Worm (Caenorhabditis elegans) whole organism, L4 larva: ENCODE results near the gene C32H11.3.
A peak's percentile ranks its signal among the peaks of the same experiment; 100 is the strongest.

Experiments used
- D1046.2 ChIP-seq: fragments of 200-800 bp; sonication (Bioruptor generic); IDR thresholded peaks from 2 replicates; pipeline ENCODE4 v1.3.6; 2022; ENCODE audit warnings: missing genetic modification characterization, missing compliant biosample characterization
- F44E2.7 ChIP-seq: fragments of 200-800 bp; sonication (Bioruptor generic); IDR thresholded peaks from 2 replicates; pipeline ENCODE4 v2.1.2; 2022; ENCODE audit warnings: missing genetic modification characterization, missing compliant biosample characterization
- T26A8.4 ChIP-seq: fragments of 200-800 bp; sonication (Bioruptor generic); IDR thresholded peaks from 2 replicates; pipeline ENCODE4 v1.3.6; 2022; ENCODE audit warnings: missing genetic modification characterization, missing compliant biosample characterization
- Y105C5A.15 ChIP-seq: fragments of 200-800 bp; sonication (Bioruptor generic); IDR thresholded peaks from 2 replicates; pipeline ENCODE4 v1.3.6; 2022; ENCODE audit warnings: missing genetic modification characterization, missing compliant biosample characterization
- ZK546.5 ChIP-seq, 2 experiments: sonication (generic microtip); optimal IDR thresholded peaks; 2 replicates each; lab custom pipeline; 2017; ENCODE audit warnings: missing biosample characterization in 2 of 2, missing genetic modification characterization in 2 of 2
- aha-1 ChIP-seq: fragments of 150-350 bp; peaks from one replicate; lab custom pipeline; 2014; ENCODE audit warnings: missing biosample characterization, missing genetic modification characterization
- ceh-62 ChIP-seq: sonication (generic microtip); optimal IDR thresholded peaks from 2 replicates; lab custom pipeline; 2017; ENCODE audit warnings: missing biosample characterization, missing genetic modification characterization
- daf-16 ChIP-seq, 3 experiments: sonication (generic microtip); optimal IDR thresholded peaks; 2 replicates each; lab custom pipeline; 2016 to 2017; ENCODE audit warnings: missing genetic modification characterization in 3 of 3, missing genetic modification reagents in 3 of 3, mild to moderate bottlenecking in 2 of 3, missing compliant biosample characterization in 2 of 3, missing biosample characterization in 1 of 3, moderate library complexity in 1 of 3
- dmd-6 ChIP-seq: fragments of 200-800 bp; sonication (Bioruptor generic); IDR thresholded peaks from 2 replicates; pipeline ENCODE4 v1.3.6; 2022; ENCODE audit warnings: missing genetic modification reagents, missing genetic modification characterization, missing compliant biosample characterization
- duxl-1 ChIP-seq: sonication (generic microtip); optimal IDR thresholded peaks from 2 replicates; lab custom pipeline; 2016; ENCODE audit warnings: mild to moderate bottlenecking, missing genetic modification characterization, moderate library complexity, missing compliant biosample characterization; ENCODE audit not compliant: poor library complexity
- dve-1 ChIP-seq: sonication (generic microtip); optimal IDR thresholded peaks from 2 replicates; lab custom pipeline; 2017; ENCODE audit warnings: antibody characterized with exemption, mild to moderate bottlenecking, missing genetic modification characterization, missing compliant biosample characterization; ENCODE audit not compliant: insufficient read depth
- fkh-10 ChIP-seq: fragments of 150-350 bp; optimal IDR thresholded peaks from 2 replicates; lab custom pipeline; 2014; ENCODE audit warnings: missing biosample characterization, missing genetic modification reagents, missing genetic modification characterization
- hlh-11 ChIP-seq: fragments of 200-800 bp; sonication (Bioruptor generic); optimal IDR thresholded peaks from 2 replicates; lab custom pipeline; 2018; ENCODE audit warnings: mild to moderate bottlenecking, missing genetic modification characterization, missing compliant biosample characterization
- hlh-30 ChIP-seq: sonication (generic microtip); optimal IDR thresholded peaks from 2 replicates; lab custom pipeline; 2017; ENCODE audit warnings: antibody characterized with exemption, mild to moderate bottlenecking, missing genetic modification characterization, missing compliant biosample characterization; ENCODE audit not compliant: insufficient read depth
- jun-1 ChIP-seq: fragments of 150-350 bp; optimal IDR thresholded peaks from 2 replicates; lab custom pipeline; 2014; ENCODE audit warnings: missing biosample characterization, missing genetic modification reagents, missing genetic modification characterization
- lim-7 ChIP-seq: fragments of 200-800 bp; sonication (Bioruptor generic); IDR thresholded peaks from 2 replicates; pipeline ENCODE4 v1.3.6; 2022; ENCODE audit warnings: missing genetic modification characterization, missing compliant biosample characterization
- lin-1 ChIP-seq: fragments of 200-800 bp; sonication (Bioruptor generic); IDR thresholded peaks from 2 replicates; pipeline ENCODE4 v1.3.6; 2022; ENCODE audit warnings: missing genetic modification reagents, missing genetic modification characterization, missing compliant biosample characterization
- lin-15B ChIP-seq: fragments of 150-350 bp; sonication (generic microtip); optimal IDR thresholded peaks from 3 replicates; lab custom pipeline; 2014; ENCODE audit warnings: missing biosample characterization, missing genetic modification characterization
- lin-29 ChIP-seq: fragments of 200-800 bp; sonication (Bioruptor generic); IDR thresholded peaks from 2 replicates; pipeline ENCODE4 v1.3.6; 2022; ENCODE audit warnings: missing genetic modification reagents, missing genetic modification characterization, missing compliant biosample characterization
- lsy-2 ChIP-seq, 2 experiments: fragments of 150-350 bp in 1 of 2; sonication (generic microtip) in 1 of 2; optimal IDR thresholded peaks; 2 replicates each; lab custom pipeline; 2014 to 2017; ENCODE audit warnings: missing biosample characterization in 2 of 2, missing genetic modification characterization in 2 of 2
- madf-9 ChIP-seq: fragments of 200-800 bp; sonication (Bioruptor generic); conservative IDR thresholded peaks from 2 replicates; pipeline ENCODE4 v1.3.6; 2022; ENCODE audit warnings: missing genetic modification reagents, missing genetic modification characterization, missing compliant biosample characterization
- mes-2 ChIP-seq: sonication (generic microtip); optimal IDR thresholded peaks from 2 replicates; lab custom pipeline; 2016; ENCODE audit warnings: missing genotype, mild to moderate bottlenecking, missing genetic modification characterization, missing compliant biosample characterization; ENCODE audit not compliant: poor library complexity, severe bottlenecking
- mxl-3 ChIP-seq: fragments of 200-800 bp; sonication (Bioruptor generic); optimal IDR thresholded peaks from 2 replicates; lab custom pipeline; 2018; ENCODE audit warnings: mild to moderate bottlenecking, missing genetic modification characterization, missing compliant biosample characterization
- nhr-102 ChIP-seq: sonication (generic microtip); optimal IDR thresholded peaks from 2 replicates; lab custom pipeline; 2016; ENCODE audit warnings: mild to moderate bottlenecking, missing genetic modification characterization, moderate library complexity, missing compliant biosample characterization
- nhr-25 ChIP-seq: sonication (generic microtip); optimal IDR thresholded peaks from 2 replicates; lab custom pipeline; 2017; ENCODE audit warnings: missing genetic modification characterization, mild to moderate bottlenecking, missing compliant biosample characterization, antibody characterized with exemption, moderate library complexity, borderline replicate concordance; ENCODE audit not compliant: insufficient read depth
- nhr-28 ChIP-seq: fragments of 150-350 bp; optimal IDR thresholded peaks from 2 replicates; lab custom pipeline; 2014; ENCODE audit warnings: missing biosample characterization, missing genetic modification characterization
- nhr-48 ChIP-seq: sonication (generic microtip); optimal IDR thresholded peaks from 2 replicates; lab custom pipeline; 2016; ENCODE audit warnings: mild to moderate bottlenecking, missing genetic modification characterization, missing compliant biosample characterization
- nhr-77 ChIP-seq: fragments of 150-350 bp; optimal IDR thresholded peaks from 2 replicates; lab custom pipeline; 2014; ENCODE audit warnings: missing biosample characterization, missing genetic modification characterization
- php-3 ChIP-seq: fragments of 200-800 bp; sonication (Bioruptor generic); IDR thresholded peaks from 2 replicates; pipeline ENCODE4 v1.3.6; 2022; ENCODE audit warnings: missing genetic modification reagents, missing genetic modification characterization, missing compliant biosample characterization
- pqm-1 ChIP-seq: sonication (generic microtip); optimal IDR thresholded peaks from 2 replicates; lab custom pipeline; 2017; ENCODE audit warnings: missing biosample characterization, missing genetic modification characterization
- snpc-1.2 ChIP-seq: fragments of 200-800 bp; sonication (Bioruptor generic); IDR thresholded peaks from 2 replicates; pipeline ENCODE4 v1.3.6; 2022; ENCODE audit warnings: missing genetic modification reagents, missing genetic modification characterization, missing compliant biosample characterization
- spr-3 ChIP-seq: fragments of 200-800 bp; sonication (Bioruptor generic); optimal IDR thresholded peaks from 2 replicates; lab custom pipeline; 2018; ENCODE audit warnings: mild to moderate bottlenecking, missing genetic modification characterization, missing compliant biosample characterization
- unc-62 ChIP-seq, 3 experiments: fragments of 150-350 bp in 1 of 3; sonication (generic microtip); optimal IDR thresholded peaks in 2 of 3; peaks in 1 of 3; 1 replicate in 1 of 3; 2 replicates in 2 of 3; lab custom pipeline; 2014 to 2017; ENCODE audit warnings: missing biosample characterization in 3 of 3, missing genetic modification characterization in 3 of 3, missing genetic modification reagents in 3 of 3, missing genotype in 1 of 3
- vab-7 ChIP-seq: fragments of 200-800 bp; sonication (Bioruptor generic); IDR thresholded peaks from 2 replicates; pipeline ENCODE4 v1.3.6; 2022; ENCODE audit warnings: missing genetic modification reagents, missing genetic modification characterization, missing compliant biosample characterization
- zfp-2 ChIP-seq: sonication (generic microtip); optimal IDR thresholded peaks from 2 replicates; lab custom pipeline; 2016; ENCODE audit warnings: mild to moderate bottlenecking, missing genetic modification characterization, missing compliant biosample characterization

The C32H11.3 gene

DNA sequence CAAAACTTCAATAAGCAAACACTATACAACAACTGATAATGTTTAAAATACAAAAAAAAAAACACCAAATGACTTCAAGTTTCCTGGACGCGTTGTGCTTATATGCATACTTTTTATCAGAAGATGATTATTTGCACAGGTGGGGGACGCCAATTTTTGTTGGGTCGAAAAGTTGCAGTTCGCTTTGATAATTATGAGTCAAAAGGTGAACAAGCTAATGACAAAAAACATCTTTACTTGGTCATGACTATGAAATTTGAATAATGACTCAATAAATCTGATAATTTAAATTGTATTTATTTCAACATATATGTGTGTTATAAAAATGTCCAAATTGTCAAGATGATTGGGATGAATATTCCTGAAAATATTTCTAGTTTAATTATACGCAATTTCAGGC is 35.2 kb upstream of the C32H11.3 start, which contains the start of gene ZK896.4:
Gene ZK896.4 (minus strand): TSS at position 101 of the 400 bp plus-strand sequence.
- no peak for TF ChIP-seq mxl-3 (GFP tag; lab: Kevin White, UChicago)
- TF ChIP-seq fkh-10 (GFP tag; lab: Kevin White, UChicago), result no peak
- no peak for TF ChIP-seq spr-3 (GFP tag; lab: Kevin White, UChicago)
- TF ChIP-seq pqm-1 (tag; lab: Kevin White, UChicago), result peak; percentile 39

DNA sequence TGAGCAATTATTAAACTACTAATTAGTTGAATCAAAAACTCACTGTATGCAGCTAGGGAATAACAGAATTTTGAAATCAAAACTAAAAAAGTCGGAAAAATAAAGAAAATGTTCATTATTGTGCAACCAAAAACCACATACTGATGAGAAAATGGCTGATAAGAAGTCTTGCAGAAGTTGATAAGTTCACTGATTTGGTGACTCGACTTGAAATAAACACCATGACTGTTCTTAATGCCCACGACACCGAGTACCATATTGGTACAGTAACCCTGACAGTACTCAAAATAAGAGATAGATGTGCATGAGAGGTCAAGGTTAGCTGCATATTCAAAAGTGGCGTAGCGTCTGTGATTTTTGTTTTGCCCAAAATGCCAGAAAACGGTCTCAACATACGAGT is 32.3 kb upstream of the C32H11.3 start:
- peak in 1 of 2 experiments; percentile 2 for TF ChIP-seq unc-62 (GFP tag; optimal IDR thresholded peaks at IDR 0.05 in 1 of 2; lab: Kevin White, UChicago)
- no peak for TF ChIP-seq unc-62 (tag; optimal IDR thresholded peaks at IDR 0.05; lab: Kevin White, UChicago)
- TF ChIP-seq daf-16 (GFP tag; optimal IDR thresholded peaks at IDR 0.05; lab: Kevin White, UChicago), result no peak
- TF ChIP-seq daf-16 (tag; optimal IDR thresholded peaks at IDR 0.05; lab: Kevin White, UChicago), result peak; percentile 28
- TF ChIP-seq nhr-77 (tag; lab: Kevin White, UChicago), result no peak
- TF ChIP-seq pqm-1 (tag; lab: Kevin White, UChicago), result peak; percentile 13
- peak; percentile 3 for TF ChIP-seq nhr-28 (tag; lab: Kevin White, UChicago)
- TF ChIP-seq aha-1 (tag; lab: Kevin White, UChicago), result peak; percentile 83

DNA sequence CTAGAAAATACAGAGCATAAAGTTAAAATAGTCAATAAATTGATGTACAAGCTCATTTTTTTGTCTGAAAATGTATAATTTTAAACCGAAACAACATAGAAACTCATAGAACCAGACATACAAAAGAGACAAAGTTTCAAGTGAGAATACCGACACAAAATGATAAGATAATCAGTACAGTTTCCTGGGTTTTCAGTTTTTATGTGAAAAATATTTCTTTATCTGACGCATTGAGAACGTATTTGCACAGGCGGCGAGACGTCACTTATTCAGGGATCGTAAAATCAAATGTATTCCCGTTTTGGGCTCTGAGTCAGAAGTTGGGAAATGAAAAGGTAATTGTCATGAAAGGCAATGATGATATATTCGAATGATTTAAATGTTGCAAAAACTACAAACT is 27.9 kb upstream of the C32H11.3 start, which contains the start of gene K08D8.6:
Gene K08D8.6 (minus strand): TSS at position 64 of the 400 bp plus-strand sequence.
- peak; percentile 73 for TF ChIP-seq nhr-48 (tag; lab: Kevin White, UChicago)
- TF ChIP-seq daf-16 (GFP tag; optimal IDR thresholded peaks at IDR 0.05; lab: Kevin White, UChicago), result no peak
- TF ChIP-seq daf-16 (tag; optimal IDR thresholded peaks at IDR 0.05; lab: Kevin White, UChicago), result peak; percentile 75
- peak; percentile 67 for TF ChIP-seq nhr-28 (tag; lab: Kevin White, UChicago)
- peak; percentile 94 for TF ChIP-seq dmd-6 (GFP tag; lab: Robert Waterston, UW)
- TF ChIP-seq T26A8.4 (GFP tag; lab: Robert Waterston, UW), result no peak
- peak; percentile 70 for TF ChIP-seq lin-1
- TF ChIP-seq dve-1 (tag; lab: Kevin White, UChicago), result peak; percentile 40
- TF ChIP-seq pqm-1 (tag; lab: Kevin White, UChicago), result peak; percentile 88
- TF ChIP-seq nhr-102 (tag; lab: Kevin White, UChicago), result peak; percentile 14
- TF ChIP-seq hlh-11 (tag; lab: Kevin White, UChicago), result peak; percentile 62
- no peak for TF ChIP-seq lin-15B (tag; lab: Kevin White, UChicago)
- no peak for TF ChIP-seq snpc-1.2 (GFP tag; lab: Robert Waterston, UW)
- TF ChIP-seq mes-2 (tag; lab: Kevin White, UChicago), result peak; percentile 5
- peak; percentile 52 for TF ChIP-seq nhr-77 (tag; lab: Kevin White, UChicago)
- no peak for TF ChIP-seq F44E2.7 (GFP tag; lab: Robert Waterston, UW)
- TF ChIP-seq aha-1 (tag; lab: Kevin White, UChicago), result no peak
- peak; percentile 88 for TF ChIP-seq php-3 (GFP tag; lab: Robert Waterston, UW)

DNA sequence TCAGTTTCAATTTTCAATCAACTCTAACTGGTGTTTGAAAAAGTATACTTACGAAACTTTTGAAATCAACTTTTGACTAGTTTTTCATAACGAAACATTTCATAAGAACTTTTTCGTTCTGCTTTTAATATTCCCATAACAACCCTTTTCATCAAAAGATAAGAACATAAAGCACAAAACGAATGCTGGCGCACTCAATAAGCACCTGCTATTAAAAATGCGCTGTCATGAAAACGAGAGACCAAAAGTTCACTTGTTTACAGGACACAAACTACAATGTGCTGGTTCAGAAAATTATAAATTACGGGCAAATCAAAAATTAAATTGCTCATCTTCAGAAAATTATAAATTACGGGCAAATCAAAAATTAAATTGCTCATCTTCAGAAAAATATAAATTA is 27.3 kb upstream of the C32H11.3 start:
- no peak for TF ChIP-seq madf-9 (GFP tag; lab: Robert Waterston, UW)
- TF ChIP-seq dmd-6 (GFP tag; lab: Robert Waterston, UW), result peak; percentile 82
- TF ChIP-seq fkh-10 (GFP tag; lab: Kevin White, UChicago), result no peak
- no peak for TF ChIP-seq jun-1 (tag; lab: Kevin White, UChicago)
- peak; percentile 66 for TF ChIP-seq dve-1 (tag; lab: Kevin White, UChicago)
- TF ChIP-seq php-3 (GFP tag; lab: Robert Waterston, UW), result 0 out of 2 replicates have a peak, but pooled peaks have one; percentile 47
- TF ChIP-seq duxl-1 (tag; lab: Kevin White, UChicago), result no peak
- TF ChIP-seq pqm-1 (tag; lab: Kevin White, UChicago), result peak; percentile 62
- TF ChIP-seq lsy-2 (tag; optimal IDR thresholded peaks at IDR 0.05; lab: Kevin White, UChicago), result no peak
- TF ChIP-seq daf-16 (GFP tag; optimal IDR thresholded peaks at IDR 0.05; lab: Kevin White, UChicago), result no peak
- TF ChIP-seq daf-16 (tag; optimal IDR thresholded peaks at IDR 0.05; lab: Kevin White, UChicago), result peak; percentile 47
- TF ChIP-seq zfp-2 (tag; lab: Kevin White, UChicago), result no peak
- no peak for TF ChIP-seq vab-7 (GFP tag; lab: Robert Waterston, UW)
- no peak for TF ChIP-seq nhr-25 (tag; lab: Kevin White, UChicago)
- no peak for TF ChIP-seq Y105C5A.15 (GFP tag; lab: Robert Waterston, UW)
- TF ChIP-seq lim-7 (GFP tag; lab: Robert Waterston, UW), result no peak
- no peak for TF ChIP-seq lin-29 (GFP tag; lab: Robert Waterston, UW)
- TF ChIP-seq lin-1, result no peak
- peak; percentile 64 for TF ChIP-seq nhr-28 (tag; lab: Kevin White, UChicago)
- no peak for TF ChIP-seq ZK546.5 (tag; optimal IDR thresholded peaks at IDR 0.05; lab: Kevin White, UChicago)
- no peak for TF ChIP-seq hlh-30 (tag; lab: Kevin White, UChicago)
- no peak for TF ChIP-seq ceh-62
- TF ChIP-seq hlh-11 (tag; lab: Kevin White, UChicago), result peak; percentile 4
- TF ChIP-seq D1046.2 (GFP tag; lab: Robert Waterston, UW), result no peak
